Worm (Caenorhabditis elegans): Measurements from ENCODE around the gene emc-5.

The emc-5 gene

DNA sequence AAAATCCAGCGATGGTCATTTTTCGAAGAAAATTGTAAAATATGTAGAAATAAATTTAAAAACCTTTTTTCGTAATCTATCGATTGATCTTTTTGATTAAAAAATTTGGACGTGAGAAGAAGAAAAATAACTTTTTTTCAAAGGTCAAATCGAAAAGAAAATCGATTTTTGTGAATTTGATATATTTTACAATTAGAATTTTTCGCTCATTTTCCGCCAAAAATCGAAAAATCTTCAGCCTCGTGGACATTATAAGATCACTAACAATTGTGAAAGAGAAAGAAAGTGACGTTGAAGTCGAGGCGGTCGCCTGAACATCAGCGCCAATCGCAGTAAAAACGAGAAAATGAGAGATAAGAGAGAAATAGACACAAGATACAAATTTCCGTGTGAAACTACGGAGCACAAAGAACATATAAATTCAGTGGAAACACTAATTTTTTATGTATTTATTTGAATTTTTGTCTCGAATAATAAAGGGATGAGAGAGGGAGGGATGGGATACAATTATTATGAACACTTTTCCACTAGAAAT, 26.9 kb upstream of the emc-5 start, which contains the start of gene cisd-1:
cisd-1 (minus strand) TSS at position 51 of the 535 bp plus-strand sequence.
- TF ChIP-seq ama-1 (optimal IDR thresholded peaks at IDR 0.05) (no peak), ama-1 (GFP tag; optimal IDR thresholded peaks at IDR 0.05) (no peak), snpc-1.3 (tag; optimal IDR thresholded peaks at IDR 0.05; ENCODE audit: insufficient read depth) (no peak), madf-6 (GFP tag; IDR thresholded peaks at IDR 0.05) (0 out of 2 replicates have a peak, but pooled peaks have one; percentile 16), pbrm-1 (GFP tag; IDR thresholded peaks at IDR 0.05) (0 out of 2 replicates have a peak, but pooled peaks have one; percentile 30), hrde-1 (tag; optimal IDR thresholded peaks at IDR 0.05; ENCODE audit: borderline replicate concordance) (no peak), T26A5.8 (tag; optimal IDR thresholded peaks at IDR 0.05) (no peak), lsl-1 (GFP tag; optimal IDR thresholded peaks at IDR 0.05) (no peak), snpc-4 (GFP tag; optimal IDR thresholded peaks at IDR 0.05) (no peak), snpc-4 (tag; optimal IDR thresholded peaks at IDR 0.05) (no peak), F37B4.10 (GFP tag; IDR thresholded peaks at IDR 0.05) (no peak), ztf-6 (GFP tag; IDR thresholded peaks at IDR 0.05) (no peak), nhr-80 (tag; optimal IDR thresholded peaks at IDR 0.05) (peak; percentile 61), cebp-1 (GFP tag; IDR thresholded peaks at IDR 0.05) (peak; percentile 25; the same call in 1 of the 2 replicates), cebp-1 (tag; optimal IDR thresholded peaks at IDR 0.05) (peak; percentile 59), ets-4 (GFP tag; optimal IDR thresholded peaks at IDR 0.05) (no peak), ekl-4 (GFP tag; IDR thresholded peaks at IDR 0.05) (0 out of 2 replicates have a peak, but pooled peaks have one; percentile 32), atf-7 (tag; optimal IDR thresholded peaks at IDR 0.05) (peak; percentile 32), Y67H2A.10 (GFP tag; conservative IDR thresholded peaks at IDR 0.05) (no peak), ztf-18 (tag; optimal IDR thresholded peaks at IDR 0.05) (peak; percentile 5), lin-26 (GFP tag; IDR thresholded peaks at IDR 0.05) (no peak)

DNA sequence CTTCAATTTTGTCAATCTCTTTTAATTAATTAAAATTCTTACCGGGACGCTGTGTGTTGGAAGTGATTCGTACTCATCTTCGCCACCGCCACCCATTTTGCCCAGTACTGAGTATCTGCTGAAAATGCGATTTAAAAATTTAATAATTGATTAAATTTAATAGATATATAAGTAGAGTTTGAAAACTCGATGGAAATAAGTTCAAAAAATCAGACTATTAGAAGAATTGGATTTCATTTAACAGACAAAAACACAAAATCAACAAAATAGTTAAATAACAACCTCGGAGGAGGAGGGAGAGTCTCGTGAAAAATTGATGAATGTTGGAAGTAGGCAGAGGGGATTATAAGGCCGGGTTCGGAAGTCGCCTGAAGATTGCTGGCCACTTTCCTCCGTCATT, 24.7 kb upstream of the emc-5 start, which contains the start of gene mfn-1:
mfn-1 (minus strand) TSS at position 101 of the 400 bp plus-strand sequence.
- TF ChIP-seq mes-4 (tag; optimal IDR thresholded peaks at IDR 0.05) = no peak
- no peak for TF ChIP-seq B0019.2 (GFP tag; conservative IDR thresholded peaks at IDR 0.05)
- no peak for TF ChIP-seq him-1 (tag; optimal IDR thresholded peaks at IDR 0.05)
- no peak for TF ChIP-seq akir-1 (GFP tag; optimal IDR thresholded peaks at IDR 0.05)
- TF ChIP-seq sdz-38 (tag; optimal IDR thresholded peaks at IDR 0.05) = no peak

DNA sequence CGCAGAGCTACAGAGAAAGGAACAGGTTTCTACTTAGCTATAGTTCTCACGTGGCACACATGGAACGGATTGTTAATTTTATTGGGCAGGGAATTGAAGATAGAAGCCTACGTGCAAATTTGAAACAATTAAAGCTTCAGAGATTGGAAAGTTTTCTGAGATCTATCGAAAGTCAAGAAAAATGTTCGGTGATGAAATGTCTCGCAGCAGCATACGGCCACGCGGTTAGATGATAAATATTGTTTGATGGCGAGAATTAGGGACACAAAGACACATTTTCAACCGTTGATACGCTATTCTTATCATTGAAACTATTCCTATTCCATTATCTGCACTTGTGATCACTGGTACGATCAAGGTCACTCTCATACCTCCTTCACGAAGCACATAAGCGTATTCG, 24.0 kb upstream of the emc-5 start:
- TF ChIP-seq nfyb-1 (GFP tag; IDR thresholded peaks at IDR 0.05) (0 out of 2 replicates have a peak, but pooled peaks have one; percentile 50), cebp-1 (GFP tag; IDR thresholded peaks at IDR 0.05) (peak; percentile 58; the same call in 1 of the 2 replicates), cebp-1 (tag; optimal IDR thresholded peaks at IDR 0.05) (peak; percentile 80), nhr-80 (tag; optimal IDR thresholded peaks at IDR 0.05) (peak; percentile 89), snpc-4 (GFP tag; optimal IDR thresholded peaks at IDR 0.05) (no peak), snpc-4 (tag; optimal IDR thresholded peaks at IDR 0.05) (peak in 2 of 4 experiments; percentile 43 to 50), attf-5 (GFP tag; optimal IDR thresholded peaks at IDR 0.05) (peak; percentile 55), lin-26 (GFP tag; IDR thresholded peaks at IDR 0.05) (0 out of 2 replicates have a peak, but pooled peaks have one; percentile 17), pbrm-1 (GFP tag; IDR thresholded peaks at IDR 0.05) (no peak), dox-1 (GFP tag; IDR thresholded peaks at IDR 0.05) (0 out of 2 replicates have a peak, but pooled peaks have one; percentile 40), ztf-26 (tag; optimal IDR thresholded peaks at IDR 0.05) (peak; percentile 31), sea-2 (GFP tag; IDR thresholded peaks at IDR 0.05) (no peak), F10E7.11 (tag; optimal IDR thresholded peaks at IDR 0.05) (no peak), lin-54 (GFP tag; optimal IDR thresholded peaks at IDR 0.05) (no peak), somi-1 (GFP tag; optimal IDR thresholded peaks at IDR 0.05) (peak; percentile 19), ztf-18 (tag; optimal IDR thresholded peaks at IDR 0.05) (peak; percentile 47), lin-40 (tag; optimal IDR thresholded peaks at IDR 0.05) (peak; percentile 21), Y56A3A.18 (GFP tag; IDR thresholded peaks at IDR 0.05) (no peak), tbx-9 (tag; optimal IDR thresholded peaks at IDR 0.05; ENCODE audit: borderline replicate concordance) (no peak), him-1 (tag; optimal IDR thresholded peaks at IDR 0.05) (no peak), B0035.1 (tag; optimal IDR thresholded peaks at IDR 0.05) (no peak)

Measured in whole organism, young adult.